Fruit fly (Drosophila melanogaster) ovary, adult (tissue): ENCODE data around the gene CG44325.

Experiments used
- CG17801 ChIP-seq: fragments of 200-800 bp; optimal IDR thresholded peaks from 2 replicates; lab custom pipeline; 2019; ENCODE audit warnings: missing biosample characterization, mild to moderate bottlenecking, missing genetic modification characterization, moderate library complexity; ENCODE audit not compliant: partially characterized antibody

CG44325 gene

DNA sequence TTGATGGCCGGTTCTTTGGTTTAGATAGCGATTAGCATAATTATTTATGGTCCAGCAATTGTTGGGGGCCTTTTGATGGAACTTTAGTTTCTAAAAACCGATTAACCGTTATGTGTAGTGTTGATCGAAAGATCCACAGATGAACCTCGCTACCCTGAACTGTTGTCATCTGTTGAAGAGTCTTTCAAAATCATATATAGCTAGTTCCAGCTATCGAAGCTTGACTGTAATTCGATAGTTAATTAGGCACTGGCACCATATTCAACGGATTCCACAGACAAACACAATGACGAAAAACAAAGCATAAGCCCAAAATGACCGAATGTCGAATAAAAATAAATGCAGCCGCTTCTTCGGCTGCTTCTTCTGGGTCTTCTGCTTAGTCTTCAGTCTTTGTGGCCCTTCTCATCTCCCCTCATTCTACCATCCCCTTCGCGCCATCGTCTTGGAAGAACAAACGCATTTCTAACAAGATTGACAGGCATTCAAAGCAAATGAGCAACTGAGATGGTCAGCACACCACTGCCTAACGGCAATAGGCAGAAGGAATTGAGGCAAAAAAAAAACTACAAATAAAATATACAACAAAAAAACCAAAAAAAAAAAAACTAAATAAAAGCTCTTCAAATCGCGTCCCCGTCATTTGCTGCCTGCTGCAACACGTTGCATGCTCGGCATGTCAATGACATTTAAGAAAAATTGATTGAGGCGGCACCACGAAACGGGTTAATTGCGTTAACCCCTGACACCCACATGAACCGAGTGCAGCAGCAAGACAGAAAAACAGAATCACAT lies 34.4 kb downstream of the CG44325 start:
- no peak for TF ChIP-seq CG17801

DNA sequence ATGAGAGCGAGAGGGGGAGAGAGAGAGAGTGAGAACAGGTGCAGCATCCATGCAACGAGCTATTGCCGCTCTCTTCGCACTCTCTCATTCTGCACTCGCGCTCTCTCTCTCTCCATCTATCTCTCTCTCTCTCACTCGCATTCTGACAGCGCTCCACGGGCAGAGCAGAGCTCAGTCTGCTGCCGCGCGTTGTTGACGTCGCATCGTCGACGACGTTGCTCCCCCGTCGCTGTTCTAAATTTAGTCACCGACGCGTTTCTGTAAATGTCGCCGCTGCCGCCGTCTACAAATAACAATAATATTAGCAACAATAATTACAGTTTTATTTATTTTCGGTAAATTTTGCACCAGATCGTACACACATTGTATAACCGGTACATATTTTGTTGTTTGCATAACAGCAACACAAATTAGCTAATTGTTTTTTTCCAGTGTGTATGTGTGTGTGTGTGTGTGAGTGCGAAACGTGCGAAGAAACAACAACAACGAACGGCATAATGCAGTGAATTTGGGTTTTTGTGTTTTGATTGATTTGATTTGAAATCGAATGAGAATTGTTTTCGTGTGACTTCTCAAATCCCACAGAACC lies 35.7 kb downstream of the CG44325 start:
- peak; percentile 59 for TF ChIP-seq CG17801

DNA sequence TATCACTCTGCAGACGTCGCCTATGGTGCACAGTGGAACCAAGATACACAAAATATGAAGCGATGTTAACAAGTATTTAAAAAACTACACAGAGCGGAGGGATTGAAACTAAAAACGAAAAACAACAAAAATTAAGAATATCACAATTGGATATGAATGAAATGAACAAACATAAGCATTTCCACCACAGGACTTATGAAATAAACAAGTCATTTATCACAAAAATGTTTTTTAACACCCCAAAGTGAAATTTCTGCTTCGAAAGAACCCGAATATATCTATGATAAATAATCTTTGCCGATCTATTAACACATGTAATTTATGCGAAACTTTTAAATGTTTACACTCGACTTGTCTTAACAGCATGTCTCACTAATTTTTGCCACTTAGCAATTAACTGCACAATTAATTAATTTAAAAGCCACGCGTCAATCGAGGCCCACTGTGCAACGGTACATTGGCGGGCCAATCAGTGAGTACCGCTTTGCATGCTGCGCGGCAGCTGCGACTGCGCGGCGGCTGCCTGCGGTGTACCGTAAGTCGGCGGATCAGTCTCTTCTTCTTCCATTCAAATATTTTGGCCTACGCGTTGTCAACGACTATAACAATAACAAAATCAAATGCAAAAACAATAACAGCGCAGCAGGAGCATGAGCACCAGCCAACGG lies 36.4 kb downstream of the CG44325 start:
- TF ChIP-seq CG17801: peak; percentile 10

DNA sequence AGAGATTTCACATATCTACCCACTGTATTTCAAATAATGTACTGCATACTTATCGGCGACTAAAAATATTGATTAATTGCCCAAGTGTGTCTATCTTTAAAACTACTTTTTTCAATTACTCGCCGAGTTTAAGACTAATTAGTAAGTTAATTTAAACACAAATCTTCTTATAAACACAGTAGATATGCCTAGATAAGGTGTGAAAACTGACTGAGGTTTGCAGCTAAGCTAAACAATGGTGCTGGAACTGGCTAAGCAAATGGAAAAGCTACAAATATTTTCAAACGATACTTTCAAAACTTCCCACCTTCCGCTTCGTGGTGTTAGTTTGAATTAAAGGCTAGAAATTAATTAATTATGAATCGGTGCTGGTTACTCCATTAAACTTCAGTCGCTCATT lies 37.4 kb downstream of the CG44325 start:
- no peak for TF ChIP-seq CG17801

DNA sequence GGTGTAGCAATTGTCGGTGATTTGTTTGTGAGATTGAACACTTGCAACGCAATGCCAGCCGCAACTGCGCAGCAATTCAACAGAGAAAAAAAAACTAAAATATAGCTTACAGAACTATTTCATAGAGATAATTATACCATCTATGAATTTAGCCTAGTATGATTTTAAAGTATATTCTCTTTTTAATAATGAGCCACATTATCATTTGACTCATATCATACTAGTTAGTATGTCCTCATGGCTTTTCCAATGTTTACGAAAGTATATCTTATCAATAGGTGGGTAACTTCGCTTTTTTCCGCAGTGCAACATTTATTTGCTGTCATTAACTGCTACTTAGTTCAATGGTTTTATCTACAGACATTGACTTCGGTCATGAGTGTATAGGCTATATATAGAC lies 39.5 kb downstream of the CG44325 start:
- no peak for TF ChIP-seq CG17801

DNA sequence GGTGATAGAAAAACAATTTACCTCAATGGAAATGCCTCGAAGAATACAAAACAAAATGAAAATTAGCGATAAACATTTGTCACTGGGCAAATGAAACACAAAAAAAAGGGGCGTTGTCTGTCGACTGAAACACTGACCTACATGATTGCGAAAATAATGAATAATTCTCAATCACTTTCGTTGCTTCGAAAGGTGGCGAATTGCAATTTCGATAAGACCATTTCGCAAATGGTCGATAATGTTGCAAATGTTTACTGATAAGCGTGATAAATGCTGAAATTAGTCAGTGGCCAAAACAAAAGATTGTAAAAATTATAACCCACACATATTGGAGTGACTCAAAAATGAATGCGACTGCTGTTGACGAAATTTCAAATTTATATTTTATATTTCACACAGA lies 42.2 kb downstream of the CG44325 start:
- no peak for TF ChIP-seq CG17801

DNA sequence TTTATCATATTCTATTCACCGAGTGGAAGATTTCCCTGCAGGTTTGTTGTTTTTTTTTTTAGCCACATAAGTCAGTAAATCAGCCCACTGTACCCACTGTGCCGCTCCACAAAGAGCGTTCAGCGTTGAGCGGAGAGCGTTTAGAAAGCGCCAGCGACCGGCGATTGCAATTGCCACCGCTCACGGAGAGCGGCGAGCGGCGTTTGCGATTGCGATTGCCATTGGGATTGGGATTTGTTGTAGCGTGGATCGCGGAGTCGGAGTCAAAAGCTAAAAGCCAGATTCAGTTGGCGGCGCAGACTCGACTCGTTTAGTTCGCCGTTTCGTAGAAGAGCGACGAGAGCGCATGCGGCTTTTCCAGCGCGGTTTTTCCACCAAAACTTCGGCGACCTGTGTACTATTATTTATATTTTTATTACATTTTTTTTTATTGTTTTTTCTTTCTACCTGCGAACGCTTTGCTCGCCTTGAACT lies 48.4 kb downstream of the CG44325 start, which contains the start of gene Nost:
Nost (plus strand) TSS at position 306 of the 474 bp plus-strand sequence.
- peak; percentile 64 for TF ChIP-seq CG17801

DNA sequence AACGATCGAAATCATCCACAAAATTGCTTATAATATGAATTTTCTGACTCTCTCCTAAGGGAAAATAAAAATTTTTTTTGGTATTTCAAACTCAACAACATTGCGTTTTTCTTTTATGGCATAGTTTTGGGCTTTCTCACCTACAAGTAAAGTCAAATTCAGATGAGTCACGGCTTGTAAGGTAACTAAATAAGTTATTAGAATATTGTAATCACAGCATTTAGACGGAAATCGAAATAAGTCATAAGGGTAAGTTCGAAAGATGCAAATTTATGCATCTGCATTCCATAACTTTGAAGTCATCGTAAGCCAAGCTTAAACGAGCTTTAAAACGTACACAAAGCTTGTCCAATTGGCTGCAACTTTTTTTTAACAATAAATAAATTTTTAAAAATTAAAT lies 48.9 kb downstream of the CG44325 start:
- TF ChIP-seq CG17801: no peak
